Fruit fly (Drosophila melanogaster) S2 (cell line): ENCODE results near the gene Mlp84B.

Experiments
- CG8478 ChIP-seq: fragments of >200 bp; optimal IDR thresholded peaks from 2 replicates; lab custom pipeline; 2018
- CTCF ChIP-seq, 2 experiments: fragments of >200 bp; optimal IDR thresholded peaks; 2 replicates each; lab custom pipeline; 2018

dm6 chr3R:7093592-7093991, 23.9 kb downstream of the Mlp84B start:
- no peak for TF ChIP-seq CG8478 (lab: Kevin White, UChicago)
- no peak for TF ChIP-seq CTCF (optimal IDR thresholded peaks at IDR 0.05; lab: Kevin White, UChicago)
